Worm (Caenorhabditis elegans) whole organism, young adult: Measurements from ENCODE around the gene cyp-33E1.

ENCODE experiments used
- B0019.2 ChIP-seq: fragments of 200-800 bp; sonication (Bioruptor generic); conservative IDR thresholded peaks from 2 replicates; pipeline ENCODE4 v1.3.6; 2022; ENCODE audit warnings: missing genetic modification reagents, missing genetic modification characterization, missing compliant biosample characterization
- F23B12.7 ChIP-seq: sonication (generic microtip); optimal IDR thresholded peaks from 2 replicates; lab custom pipeline; 2017; ENCODE audit warnings: missing genetic modification characterization, mild to moderate bottlenecking, missing compliant biosample characterization, antibody characterized with exemption, moderate library complexity; ENCODE audit not compliant: insufficient read depth
- F37B4.10 ChIP-seq: fragments of 200-800 bp; sonication (Bioruptor generic); IDR thresholded peaks from 2 replicates; pipeline ENCODE4 v1.3.6; 2022; ENCODE audit warnings: missing genetic modification characterization, missing compliant biosample characterization
- F55B11.4 ChIP-seq: sonication (generic microtip); optimal IDR thresholded peaks from 2 replicates; lab custom pipeline; 2016; ENCODE audit warnings: missing compliant biosample characterization, missing genetic modification characterization, borderline replicate concordance; ENCODE audit not compliant: insufficient read depth
- K11D2.4 ChIP-seq: fragments of 200-800 bp; sonication (Bioruptor generic); IDR thresholded peaks from 2 replicates; pipeline ENCODE4 v1.3.6; 2022; ENCODE audit warnings: missing genetic modification reagents, missing genetic modification characterization, missing compliant biosample characterization
- Y56A3A.18 ChIP-seq: fragments of 200-800 bp; sonication (Bioruptor generic); IDR thresholded peaks from 2 replicates; pipeline ENCODE4 v1.3.6; 2022; ENCODE audit warnings: missing genetic modification reagents, missing genetic modification characterization, missing compliant biosample characterization
- atf-7 ChIP-seq: sonication (generic microtip); optimal IDR thresholded peaks from 2 replicates; lab custom pipeline; 2017; ENCODE audit warnings: mild to moderate bottlenecking, missing genetic modification characterization, missing compliant biosample characterization
- athp-1 ChIP-seq: sonication (generic microtip); optimal IDR thresholded peaks from 2 replicates; lab custom pipeline; 2017; ENCODE audit warnings: mild to moderate bottlenecking, missing genetic modification characterization, missing compliant biosample characterization
- attf-5 ChIP-seq: fragments of 200-800 bp; sonication (Bioruptor generic); optimal IDR thresholded peaks from 2 replicates; lab custom pipeline; 2018; ENCODE audit warnings: mild to moderate bottlenecking, missing genetic modification characterization, missing compliant biosample characterization
- attf-6 ChIP-seq: fragments of 200-800 bp; sonication (Bioruptor generic); IDR thresholded peaks from 2 replicates; pipeline ENCODE4 v1.3.6; 2022; ENCODE audit warnings: missing genetic modification reagents, missing genetic modification characterization, missing compliant biosample characterization
- cebp-1 ChIP-seq, 2 experiments: fragments of 200-800 bp in 1 of 2; sonication (Bioruptor generic) in 1 of 2; sonication (generic microtip) in 1 of 2; IDR thresholded peaks in 1 of 2; optimal IDR thresholded peaks in 1 of 2; 2 replicates each; pipeline versions ENCODE4 v1.3.6 to Lab custom; 2017 to 2022; ENCODE audit warnings: missing compliant biosample characterization in 2 of 2, missing genetic modification characterization in 2 of 2, mild to moderate bottlenecking in 1 of 2, missing genetic modification reagents in 1 of 2, moderate library complexity in 1 of 2
- cebp-2 ChIP-seq: fragments of 200-800 bp; sonication (Bioruptor generic); IDR thresholded peaks from 2 replicates; pipeline ENCODE4 v1.3.6; 2022; ENCODE audit warnings: missing genetic modification characterization, missing compliant biosample characterization
- ceh-79 ChIP-seq: sonication (generic microtip); optimal IDR thresholded peaks from 2 replicates; lab custom pipeline; 2017; ENCODE audit warnings: mild to moderate bottlenecking, missing genetic modification characterization, missing compliant biosample characterization
- dpff-1 ChIP-seq: sonication (generic microtip); optimal IDR thresholded peaks from 2 replicates; lab custom pipeline; 2017; ENCODE audit warnings: mild to moderate bottlenecking, missing genetic modification characterization, missing compliant biosample characterization
- dpl-1 ChIP-seq: fragments of 150-350 bp; optimal IDR thresholded peaks from 2 replicates; lab custom pipeline; 2014; ENCODE audit warnings: missing biosample characterization, missing genetic modification reagents, missing genetic modification characterization
- ets-4 ChIP-seq: fragments of 200-800 bp; sonication (Bioruptor generic); optimal IDR thresholded peaks from 2 replicates; lab custom pipeline; 2018; ENCODE audit warnings: mild to moderate bottlenecking, missing genetic modification characterization, missing compliant biosample characterization
- hmg-1.2 ChIP-seq: fragments of 200-800 bp; sonication (Bioruptor generic); IDR thresholded peaks from 2 replicates; pipeline ENCODE4 v1.3.6; 2022; ENCODE audit warnings: missing genetic modification reagents, missing genetic modification characterization, missing compliant biosample characterization
- madf-10 ChIP-seq: sonication (generic microtip); optimal IDR thresholded peaks from 2 replicates; lab custom pipeline; 2016; ENCODE audit warnings: mild to moderate bottlenecking, missing genetic modification characterization, missing compliant biosample characterization
- mel-28 ChIP-seq: sonication (generic microtip); optimal IDR thresholded peaks from 2 replicates; lab custom pipeline; 2016; ENCODE audit warnings: borderline replicate concordance, mild to moderate bottlenecking, missing genetic modification characterization, missing compliant biosample characterization
- mes-4 ChIP-seq: sonication (generic microtip); optimal IDR thresholded peaks from 2 replicates; lab custom pipeline; 2016; ENCODE audit warnings: missing genotype, missing genetic modification characterization, missing compliant biosample characterization
- nfya-2 ChIP-seq: fragments of 200-800 bp; sonication (Bioruptor generic); IDR thresholded peaks from 2 replicates; pipeline ENCODE4 v1.3.6; 2022; ENCODE audit warnings: missing genetic modification reagents, missing genetic modification characterization, missing compliant biosample characterization
- nfyb-1 ChIP-seq: fragments of 200-800 bp; sonication (Bioruptor generic); IDR thresholded peaks from 2 replicates; pipeline ENCODE4 v1.3.6; 2022; ENCODE audit warnings: missing genetic modification reagents, missing genetic modification characterization, missing compliant biosample characterization
- nhr-80 ChIP-seq: sonication (generic microtip); optimal IDR thresholded peaks from 2 replicates; lab custom pipeline; 2016; ENCODE audit warnings: missing genetic modification characterization, missing compliant biosample characterization
- pbrm-1 ChIP-seq: fragments of 200-800 bp; sonication (Bioruptor generic); IDR thresholded peaks from 2 replicates; pipeline ENCODE4 v1.3.6; 2022; ENCODE audit warnings: missing genetic modification reagents, missing genetic modification characterization, missing compliant biosample characterization
- pha-4 ChIP-seq: fragments of 150-350 bp; sonication (generic microtip); optimal IDR thresholded peaks from 2 replicates; lab custom pipeline; 2014; ENCODE audit warnings: missing biosample characterization, missing genetic modification reagents, missing genetic modification characterization
- rpc-1 ChIP-seq, 2 experiments: fragments of 150-350 bp in 1 of 2; sonication (generic microtip) in 1 of 2; optimal IDR thresholded peaks; 2 replicates each; lab custom pipeline; 2014 to 2018; ENCODE audit warnings: missing biosample characterization in 1 of 2, missing genetic modification characterization in 1 of 2, missing genetic modification reagents in 1 of 2, missing genotype in 1 of 2
- snpc-1.1 ChIP-seq: sonication (generic microtip); optimal IDR thresholded peaks from 2 replicates; lab custom pipeline; 2017; ENCODE audit warnings: missing genetic modification characterization, mild to moderate bottlenecking, missing compliant biosample characterization, antibody characterized with exemption, moderate library complexity, missing genotype, missing genetic modification reagents; ENCODE audit not compliant: insufficient read depth
- snpc-3.4 ChIP-seq: sonication (generic microtip); optimal IDR thresholded peaks from 2 replicates; lab custom pipeline; 2017; ENCODE audit warnings: missing genetic modification characterization, mild to moderate bottlenecking, missing compliant biosample characterization, antibody characterized with exemption, moderate library complexity, missing genotype, missing genetic modification reagents
- somi-1 ChIP-seq: fragments of 200-800 bp; sonication (Bioruptor generic); optimal IDR thresholded peaks from 2 replicates; lab custom pipeline; 2018; ENCODE audit warnings: mild to moderate bottlenecking, missing genetic modification characterization, missing compliant biosample characterization
- xnd-1 ChIP-seq: sonication (generic microtip); optimal IDR thresholded peaks from 2 replicates; lab custom pipeline; 2016; ENCODE audit warnings: missing genotype, missing genetic modification reagents, missing genetic modification characterization, missing compliant biosample characterization
- ztf-25 ChIP-seq: fragments of 200-800 bp; sonication (Bioruptor generic); IDR thresholded peaks from 2 replicates; pipeline ENCODE4 v1.3.6; 2022; ENCODE audit warnings: missing genetic modification reagents, missing genetic modification characterization, missing compliant biosample characterization
- ztf-26 ChIP-seq: sonication (generic microtip); optimal IDR thresholded peaks from 2 replicates; lab custom pipeline; 2017; ENCODE audit warnings: missing genetic modification characterization, missing compliant biosample characterization

The cyp-33E1 gene

DNA sequence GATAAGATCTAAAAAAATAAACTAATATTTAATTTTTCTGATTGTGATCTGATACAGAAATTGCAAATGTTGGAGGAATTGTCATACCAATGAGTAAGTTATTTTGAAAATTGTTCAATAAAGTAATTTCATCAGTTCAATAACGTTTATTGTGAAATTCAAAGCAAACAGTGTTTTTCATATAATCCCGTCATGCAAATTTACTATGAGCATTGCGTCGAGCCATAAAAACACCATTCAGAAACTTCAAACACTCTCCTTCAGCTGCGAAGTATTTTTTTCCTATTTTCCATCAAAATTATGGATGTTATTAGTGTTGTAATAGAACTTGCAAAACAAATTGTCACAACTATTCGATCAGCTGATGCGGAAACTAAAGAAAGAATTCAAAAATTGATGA lies 3.4 kb upstream of the cyp-33E1 start, which contains the start of gene C49C8.8 (continued):
- TF ChIP-seq K11D2.4 (GFP tag; lab: Robert Waterston, UW) = no peak
- TF ChIP-seq, all 124 proteins: peak for 0

DNA sequence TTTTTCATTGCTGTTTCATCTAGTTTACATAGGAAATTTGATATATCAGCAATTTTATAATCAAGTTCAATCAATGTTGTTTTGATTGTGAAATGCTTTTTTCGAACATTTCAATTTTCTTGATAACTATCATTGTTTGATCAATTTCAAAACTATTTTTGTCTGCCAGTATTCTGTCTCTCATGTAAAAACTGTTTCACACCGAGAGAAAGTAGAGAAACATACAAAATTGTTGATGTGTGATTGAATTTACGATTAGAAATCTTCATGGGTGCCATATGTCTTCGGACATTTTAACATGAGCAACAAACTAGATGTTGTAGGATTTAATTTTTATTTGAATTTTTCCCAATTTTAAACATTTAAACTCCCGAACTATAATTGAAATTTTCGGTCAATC lies 2.3 kb upstream of the cyp-33E1 start, which contains the start of gene C49C8.2:
Gene C49C8.2, plus strand, starts transcription at position 393 of the 400 bp plus-strand sequence.
- TF ChIP-seq nhr-80 = peak; percentile 34
- no peak for TF ChIP-seq rpc-1 (optimal IDR thresholded peaks at IDR 0.05; lab: Kevin White, UChicago)
- TF ChIP-seq rpc-1 (tag; optimal IDR thresholded peaks at IDR 0.05; lab: Kevin White, UChicago) = no peak

DNA sequence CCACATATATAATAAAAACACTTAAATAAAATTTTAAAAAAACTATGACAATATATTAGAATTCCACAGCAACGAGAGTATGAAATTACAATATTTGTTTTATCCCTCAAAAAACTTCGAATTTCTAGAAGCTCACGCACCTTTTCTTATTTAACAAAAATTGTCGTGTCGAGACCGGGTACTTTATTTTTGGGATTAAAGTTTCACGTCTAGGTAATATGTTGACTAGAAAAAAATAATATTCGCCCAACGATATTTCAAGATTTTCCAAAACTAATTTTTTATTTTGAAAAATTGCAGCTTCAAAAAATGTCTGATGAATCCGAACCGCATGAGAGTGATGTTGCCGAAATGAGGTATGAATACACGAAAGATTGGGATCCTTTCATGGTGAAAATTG lies 4.0 kb downstream of the cyp-33E1 start, which contains the start of gene C49C8.3:
Gene C49C8.3, plus strand, starts transcription at position 301 of the 400 bp plus-strand sequence.
- no peak for TF ChIP-seq xnd-1 (tag; lab: Kevin White, UChicago)
- TF ChIP-seq pbrm-1 (GFP tag; lab: Robert Waterston, UW) = no peak
- TF ChIP-seq snpc-1.1 (tag; lab: Kevin White, UChicago) = no peak
- no peak for TF ChIP-seq mel-28
- no peak for TF ChIP-seq ets-4 (GFP tag; lab: Kevin White, UChicago)
- no peak for TF ChIP-seq ztf-25 (GFP tag; lab: Robert Waterston, UW)
- TF ChIP-seq hmg-1.2 (GFP tag; lab: Robert Waterston, UW) = no peak
- TF ChIP-seq cebp-2 (GFP tag; lab: Robert Waterston, UW) = no peak
- TF ChIP-seq ztf-26 (tag; lab: Kevin White, UChicago) = no peak
- TF ChIP-seq somi-1 (GFP tag; lab: Kevin White, UChicago) = no peak
- TF ChIP-seq, all 124 proteins: peak for 0

DNA sequence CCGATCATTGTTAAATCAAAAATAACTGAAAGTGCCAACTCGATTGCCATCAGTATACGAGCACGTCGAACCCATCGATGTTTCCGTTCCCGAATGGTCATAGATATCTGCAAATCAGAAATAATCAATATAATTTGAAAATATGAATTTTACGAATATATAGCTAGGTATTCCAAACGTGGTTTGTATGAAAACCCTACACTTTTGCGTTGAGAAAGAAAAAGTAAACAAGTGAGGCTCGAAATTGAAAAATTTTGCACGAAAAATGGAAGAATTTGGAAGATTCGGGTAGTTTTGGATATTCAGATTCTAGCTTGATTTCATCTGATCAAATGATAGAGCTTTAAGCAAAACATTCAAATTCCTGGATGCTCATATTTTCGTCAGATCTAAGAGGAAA lies 9.6 kb downstream of the cyp-33E1 start, which contains the start of gene F42A9.9:
Gene F42A9.9, minus strand, starts transcription at position 101 of the 400 bp plus-strand sequence.
- no peak for TF ChIP-seq ceh-79 (tag; lab: Kevin White, UChicago)
- TF ChIP-seq, all 124 proteins: peak for 0

DNA sequence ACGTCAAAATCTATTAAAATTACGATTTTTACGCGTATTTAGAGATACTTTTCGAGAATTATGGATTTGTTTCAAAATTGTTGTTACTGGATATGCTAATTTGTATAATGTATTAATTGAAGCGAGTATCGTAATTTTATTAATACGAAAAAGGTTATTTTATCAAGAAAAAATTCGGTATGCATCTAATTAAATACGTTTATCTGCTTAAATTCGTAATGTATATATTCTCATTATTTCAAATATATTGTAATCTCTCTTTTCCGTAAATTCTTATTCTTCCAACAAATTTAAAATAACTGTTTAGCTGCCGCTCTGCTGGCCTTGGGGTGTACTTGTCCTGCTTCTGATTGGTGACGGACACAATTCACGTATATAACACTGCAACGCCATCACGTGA lies 17.4 kb downstream of the cyp-33E1 start, which contains the start of gene dgk-4:
Gene dgk-4, plus strand, starts transcription at position 301 of the 400 bp plus-strand sequence.
- no peak for TF ChIP-seq madf-10
- TF ChIP-seq atf-7 (tag; lab: Kevin White, UChicago) = no peak
- TF ChIP-seq nfya-2 (GFP tag; lab: Robert Waterston, UW) = no peak
- no peak for TF ChIP-seq pha-4 (tag; lab: Kevin White, UChicago)

DNA sequence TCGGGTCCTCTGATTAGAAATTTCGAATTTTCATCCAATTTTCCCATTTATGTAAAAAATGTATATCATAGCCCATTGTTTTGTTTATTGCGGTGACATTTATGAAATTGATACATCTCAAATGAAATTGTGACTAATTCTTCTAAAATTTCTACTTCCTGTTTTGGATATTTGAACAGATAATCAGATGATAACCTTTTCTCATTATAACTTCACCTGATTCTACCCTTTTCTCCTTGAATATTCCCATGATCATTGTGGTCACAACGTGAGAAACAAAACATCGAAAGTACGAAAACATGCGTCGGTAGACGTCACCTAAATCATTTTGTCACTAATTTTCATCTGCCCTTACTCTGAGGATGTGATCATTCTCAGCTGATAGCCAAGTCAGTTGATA lies 18.2 kb downstream of the cyp-33E1 start:
- TF ChIP-seq cebp-1 (GFP tag; IDR thresholded peaks at IDR 0.05; lab: Robert Waterston, UW) = no peak
- no peak for TF ChIP-seq cebp-1 (tag; optimal IDR thresholded peaks at IDR 0.05; lab: Kevin White, UChicago)
- no peak for TF ChIP-seq nhr-80
- no peak for TF ChIP-seq mes-4 (tag; lab: Kevin White, UChicago)
- no peak for TF ChIP-seq attf-5 (GFP tag; lab: Kevin White, UChicago)
- TF ChIP-seq nfyb-1 (GFP tag; lab: Robert Waterston, UW) = no peak
- TF ChIP-seq snpc-3.4 (tag; lab: Kevin White, UChicago) = no peak
- TF ChIP-seq athp-1 = no peak
- no peak for TF ChIP-seq Y56A3A.18 (GFP tag; lab: Robert Waterston, UW)
- TF ChIP-seq rpc-1 (optimal IDR thresholded peaks at IDR 0.05; lab: Kevin White, UChicago) = no peak
- TF ChIP-seq rpc-1 (tag; optimal IDR thresholded peaks at IDR 0.05; lab: Kevin White, UChicago) = no peak
- TF ChIP-seq dpff-1 (tag; lab: Kevin White, UChicago) = no peak
- TF ChIP-seq attf-6 = no peak
- TF ChIP-seq F37B4.10 (GFP tag; lab: Robert Waterston, UW) = no peak
- no peak for TF ChIP-seq B0019.2 (GFP tag; lab: Robert Waterston, UW)
- TF ChIP-seq F23B12.7 = no peak
- no peak for TF ChIP-seq dpl-1 (GFP tag; lab: Kevin White, UChicago)
- TF ChIP-seq F55B11.4 (tag; lab: Kevin White, UChicago) = no peak
- TF ChIP-seq, all 124 proteins: peak for 0
